Fruit fly (Drosophila melanogaster): Measurements from ENCODE around the gene Brr2.

Brr2 gene

DNA sequence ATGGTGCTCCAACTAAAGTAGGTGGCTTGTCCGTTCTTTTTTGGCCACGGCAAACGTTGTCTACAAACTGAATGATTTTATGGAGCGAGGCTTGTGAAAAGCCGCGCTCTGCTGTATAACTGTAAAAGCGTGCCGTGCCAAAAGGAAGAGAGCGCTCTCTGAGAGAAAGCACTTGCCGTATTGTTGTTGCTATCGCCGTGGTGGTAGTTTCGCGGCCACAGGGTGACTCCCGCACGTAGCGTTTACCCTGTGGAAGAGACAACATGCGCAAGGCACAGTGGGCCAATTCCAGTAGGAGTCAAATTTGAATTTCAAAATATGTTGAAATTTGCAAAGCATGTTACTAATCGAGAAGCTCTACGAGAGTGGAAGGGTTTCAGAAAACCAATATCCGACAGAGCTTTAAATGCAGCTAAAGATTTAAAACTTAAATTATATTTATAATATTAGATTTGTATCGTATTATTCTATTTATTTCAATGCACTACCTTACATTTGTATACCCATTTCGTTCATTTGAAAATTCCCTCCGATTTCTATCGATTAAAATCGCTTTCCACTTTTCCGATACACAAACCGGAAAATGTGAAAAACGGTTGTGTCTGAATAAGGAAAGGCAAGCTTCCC is 42.7 kb downstream of the Brr2 start, which contains the start of gene sff (continued):
- peak; percentile 58 for TF ChIP-seq Jarid2 (GFP tag; optimal IDR thresholded peaks at IDR 0.05)
- TF ChIP-seq CG16779 (GFP tag; IDR thresholded peaks at IDR 0.05) = peak; percentile 60; the same call in 1 of the 2 replicates
- TF ChIP-seq Hr3 (GFP tag; optimal IDR thresholded peaks at IDR 0.05) = peak; percentile 89
- TF ChIP-seq maf-S (GFP tag; optimal IDR thresholded peaks at IDR 0.05) = peak; percentile 30
- TF ChIP-seq Hey (tag; optimal IDR thresholded peaks at IDR 0.05) = peak; percentile 28
- TF ChIP-seq CG10366 (GFP tag; IDR thresholded peaks at IDR 0.05) = peak; percentile 84
- TF ChIP-seq Sox100B (GFP tag; optimal IDR thresholded peaks at IDR 0.05) = peak; percentile 87
- TF ChIP-seq CG3726 (GFP tag; IDR thresholded peaks at IDR 0.05) = peak; percentile 87
- TF ChIP-seq kah (GFP tag; optimal IDR thresholded peaks at IDR 0.05) = peak; percentile 78
- peak; percentile 56 for TF ChIP-seq Dip3 (GFP tag; optimal IDR thresholded peaks at IDR 0.05)
- TF ChIP-seq CG15479 (GFP tag; optimal IDR thresholded peaks at IDR 0.05) = peak; percentile 58
- peak; percentile 85 for TF ChIP-seq CG1602 (GFP tag; optimal IDR thresholded peaks at IDR 0.05)
- TF ChIP-seq CG5245 (GFP tag; optimal IDR thresholded peaks at IDR 0.05) = peak; percentile 80
- no peak for TF ChIP-seq CkIIα-i1 (GFP tag; IDR thresholded peaks at IDR 0.05)
- no peak; the same call in 2 of the 3 replicates for TF ChIP-seq z (GFP tag; IDR thresholded peaks at IDR 0.05)
- TF ChIP-seq CG3281 (GFP tag; optimal IDR thresholded peaks at IDR 0.05) = peak; percentile 87
- TF ChIP-seq sqz (GFP tag; optimal IDR thresholded peaks at IDR 0.05) = peak; percentile 65
- TF ChIP-seq gsb-n (tag; optimal IDR thresholded peaks at IDR 0.05) = peak; percentile 73
- peak; percentile 84 for TF ChIP-seq CG1529 (GFP tag; optimal IDR thresholded peaks at IDR 0.05)
- peak; percentile 67 for TF ChIP-seq Atf3 (GFP tag; optimal IDR thresholded peaks at IDR 0.05)
- TF ChIP-seq esg (GFP tag; conservative IDR thresholded peaks at IDR 0.05) = peak; percentile 86
- peak; percentile 69 for TF ChIP-seq scrt (GFP tag; optimal IDR thresholded peaks at IDR 0.05)
- TF ChIP-seq Fer1 (GFP tag; optimal IDR thresholded peaks at IDR 0.05) = peak; percentile 90
- TF ChIP-seq Ada2b (GFP tag; IDR thresholded peaks at IDR 0.05) = peak; percentile 81
- peak in 1 of 2 experiments; percentile 59 for TF ChIP-seq Eip74EF (GFP tag; optimal IDR thresholded peaks at IDR 0.05)
- peak; percentile 83 for TF ChIP-seq CG6854 (GFP tag; optimal IDR thresholded peaks at IDR 0.05)
- peak; percentile 87 for TF ChIP-seq ara (GFP tag; IDR thresholded peaks at IDR 0.05)
- TF ChIP-seq lilli (GFP tag; optimal IDR thresholded peaks at IDR 0.05) = peak; percentile 81
- TF ChIP-seq B-H1 (GFP tag; IDR thresholded peaks at IDR 0.05) = peak; percentile 79
- peak; percentile 61 for TF ChIP-seq wek (GFP tag; optimal IDR thresholded peaks at IDR 0.05)
- peak; percentile 45 for TF ChIP-seq tx (GFP tag; optimal IDR thresholded peaks at IDR 0.05)
- peak; percentile 92 for TF ChIP-seq dysf (GFP tag; IDR thresholded peaks at IDR 0.05)
- TF ChIP-seq yki (optimal IDR thresholded peaks at IDR 0.05) = no peak
- peak; percentile 46 for TF ChIP-seq CHES-1-like (GFP tag; optimal IDR thresholded peaks at IDR 0.05)
- TF ChIP-seq twi (tag; optimal IDR thresholded peaks at IDR 0.05) = peak; percentile 83
- no peak for TF ChIP-seq CG43689 (GFP tag; IDR thresholded peaks at IDR 0.05)
- TF ChIP-seq ato (GFP tag; IDR thresholded peaks at IDR 0.05; ENCODE audit: partially characterized antibody) = no peak
- TF ChIP-seq hb (GFP tag; IDR thresholded peaks at IDR 0.05; ENCODE audit: partially characterized antibody) = no peak
- TF ChIP-seq CG4820 (GFP tag; optimal IDR thresholded peaks at IDR 0.05) = peak; percentile 79
- TF ChIP-seq amos (GFP tag; IDR thresholded peaks at IDR 0.05; ENCODE audit: partially characterized antibody) = no peak; the same call in 1 of the 2 replicates
- TF ChIP-seq nerfin-1 (tag; optimal IDR thresholded peaks at IDR 0.05) = peak; percentile 87
- TF ChIP-seq dpn (GFP tag; optimal IDR thresholded peaks at IDR 0.05) = peak; percentile 75 to 89
- no peak for TF ChIP-seq Scr (GFP tag; IDR thresholded peaks at IDR 0.05; ENCODE audit: partially characterized antibody)
- peak; percentile 69; the same call in 3 of the 4 replicates for TF ChIP-seq Dll (GFP tag; IDR thresholded peaks at IDR 0.05; ENCODE audit: partially characterized antibody)
- peak; percentile 83 for TF ChIP-seq aop (GFP tag; IDR thresholded peaks at IDR 0.05)
- TF ChIP-seq CG14965 (GFP tag; optimal IDR thresholded peaks at IDR 0.05; ENCODE audit: borderline replicate concordance) = no peak
- TF ChIP-seq CG17612 (GFP tag; IDR thresholded peaks at IDR 0.05) = peak; percentile 49; the same call in 1 of the 2 replicates
- TF ChIP-seq CG10274 (GFP tag; optimal IDR thresholded peaks at IDR 0.05) = peak; percentile 60
- peak; percentile 38 for TF ChIP-seq Side (GFP tag; optimal IDR thresholded peaks at IDR 0.05)
